Worm (Caenorhabditis elegans) whole organism, mixed stage, embryonic: ENCODE measurements around the gene sri-25.

Source experiments
- ces-1 ChIP-seq: fragments of 150-350 bp; optimal IDR thresholded peaks from 2 replicates; lab custom pipeline; 2014; ENCODE audit warnings: missing biosample characterization, missing genetic modification reagents, missing genetic modification characterization
- elt-3 ChIP-seq: fragments of 150-350 bp; optimal IDR thresholded peaks from 2 replicates; lab custom pipeline; 2014; ENCODE audit warnings: missing biosample characterization, missing genetic modification characterization
- flh-1 ChIP-seq: fragments of 200-800 bp; sonication (Bioruptor generic); optimal IDR thresholded peaks from 2 replicates; lab custom pipeline; 2018; ENCODE audit warnings: mild to moderate bottlenecking, missing genetic modification characterization, moderate library complexity, missing compliant biosample characterization
- mab-5 ChIP-seq: fragments of 150-350 bp; optimal IDR thresholded peaks from 2 replicates; lab custom pipeline; 2014; ENCODE audit warnings: missing biosample characterization, missing genetic modification characterization
- mep-1 ChIP-seq: fragments of 150-350 bp; optimal IDR thresholded peaks from 2 replicates; lab custom pipeline; 2017; ENCODE audit warnings: missing biosample characterization, missing genetic modification reagents, missing genetic modification characterization, inconsistent platforms
- nhr-12 ChIP-seq: fragments of 150-350 bp; optimal IDR thresholded peaks from 2 replicates; lab custom pipeline; 2014; ENCODE audit warnings: missing biosample characterization, missing genetic modification characterization
- nhr-237 ChIP-seq: fragments of 150-350 bp; optimal IDR thresholded peaks from 2 replicates; lab custom pipeline; 2014; ENCODE audit warnings: missing biosample characterization, missing genetic modification characterization
- nhr-76 ChIP-seq: sonication (generic microtip); optimal IDR thresholded peaks from 2 replicates; lab custom pipeline; 2017; ENCODE audit warnings: missing biosample characterization, missing genetic modification characterization
- sem-2 ChIP-seq: fragments of 200-800 bp; sonication (Bioruptor generic); optimal IDR thresholded peaks from 2 replicates; lab custom pipeline; 2018; ENCODE audit warnings: mild to moderate bottlenecking, missing genetic modification characterization, missing compliant biosample characterization
- snpc-4 ChIP-seq: fragments of 150-350 bp; optimal IDR thresholded peaks from 2 replicates; lab custom pipeline; 2014; ENCODE audit warnings: missing biosample characterization, missing genetic modification characterization
- unc-62 ChIP-seq: fragments of 150-350 bp; optimal IDR thresholded peaks from 2 replicates; lab custom pipeline; 2014; ENCODE audit warnings: missing biosample characterization, missing genetic modification reagents, missing genetic modification characterization

- TF ChIP-seq nhr-12 (tag; lab: Kevin White, UChicago) = no peak
- no peak for TF ChIP-seq sem-2 (GFP tag; lab: Kevin White, UChicago)
- TF ChIP-seq mab-5 (tag; lab: Kevin White, UChicago) = no peak
- no peak for TF ChIP-seq nhr-237 (tag; lab: Kevin White, UChicago)
- TF ChIP-seq mep-1 (tag; lab: Kevin White, UChicago) = no peak
- TF ChIP-seq ces-1 (GFP tag; lab: Kevin White, UChicago) = no peak
- no peak for TF ChIP-seq flh-1 (GFP tag; lab: Kevin White, UChicago)
- TF ChIP-seq snpc-4 = no peak
- TF ChIP-seq unc-62 (GFP tag; lab: Kevin White, UChicago) = no peak
- TF ChIP-seq nhr-76 (tag; lab: Kevin White, UChicago) = no peak
- TF ChIP-seq elt-3 (tag; lab: Kevin White, UChicago) = no peak
Observed at ce11 chrV:15186259-15186927, 30.4 kb upstream of the sri-25 start, which contains the start of gene Y75B12B.3.
